Fruit fly (Drosophila melanogaster): ENCODE results near the gene CG11756.

Gene CG11756

dm6 chrX:11355708-11356174 lies 7.8 kb downstream of the CG11756 start, which contains the start of gene dsh (continued):
- no peak for TF ChIP-seq CG10654 (GFP tag; optimal IDR thresholded peaks at IDR 0.05)
- TF ChIP-seq HLH3B (GFP tag; IDR thresholded peaks at IDR 0.05): no peak
- TF ChIP-seq croc (GFP tag; conservative IDR thresholded peaks at IDR 0.05): no peak
- no peak for TF ChIP-seq BtbVII (GFP tag; optimal IDR thresholded peaks at IDR 0.05)
- no peak for TF ChIP-seq CG16815 (GFP tag; optimal IDR thresholded peaks at IDR 0.05)
- no peak for TF ChIP-seq sug (tag; optimal IDR thresholded peaks at IDR 0.05)
- no peak for TF ChIP-seq wor (GFP tag; IDR thresholded peaks at IDR 0.05)
- no peak for TF ChIP-seq mirr (GFP tag; optimal IDR thresholded peaks at IDR 0.05)
- TF ChIP-seq TFAM (GFP tag; optimal IDR thresholded peaks at IDR 0.05): no peak
- TF ChIP-seq abd-A (tag; optimal IDR thresholded peaks at IDR 0.05): no peak
- no peak for TF ChIP-seq ssp (GFP tag; IDR thresholded peaks at IDR 0.05)
- no peak for TF ChIP-seq CG15269 (tag; optimal IDR thresholded peaks at IDR 0.05)
- no peak for TF ChIP-seq CG33213 (GFP tag; optimal IDR thresholded peaks at IDR 0.05)
- no peak for TF ChIP-seq Hand (GFP tag; optimal IDR thresholded peaks at IDR 0.05)
- TF ChIP-seq Adf1 (GFP tag; IDR thresholded peaks at IDR 0.05): no peak
- TF ChIP-seq Dek (tag; optimal IDR thresholded peaks at IDR 0.05): no peak
- TF ChIP-seq Stat92E (GFP tag; optimal IDR thresholded peaks at IDR 0.05): peak in 1 of 3 experiments; percentile 1
- no peak for TF ChIP-seq trh (GFP tag; optimal IDR thresholded peaks at IDR 0.05)
- TF ChIP-seq CoRest (tag; optimal IDR thresholded peaks at IDR 0.05): no peak
- no peak for TF ChIP-seq CG8944 (GFP tag; optimal IDR thresholded peaks at IDR 0.05)
- no peak for TF ChIP-seq tio (GFP tag; optimal IDR thresholded peaks at IDR 0.05)
- TF ChIP-seq CG18599 (GFP tag; optimal IDR thresholded peaks at IDR 0.05): no peak
- TF ChIP-seq CG31388 (GFP tag; optimal IDR thresholded peaks at IDR 0.05): no peak
- no peak for TF ChIP-seq chm (GFP tag; IDR thresholded peaks at IDR 0.05)
- TF ChIP-seq CG1603 (tag; optimal IDR thresholded peaks at IDR 0.05): no peak
- no peak for TF ChIP-seq CG9437 (GFP tag; optimal IDR thresholded peaks at IDR 0.05)
- 0 out of 3 replicates have a peak, but pooled peaks have one; percentile 48 for TF ChIP-seq CG34422 (GFP tag; IDR thresholded peaks at IDR 0.05)
- TF ChIP-seq salm (tag; optimal IDR thresholded peaks at IDR 0.05): no peak
- no peak for TF ChIP-seq Sox102F (GFP tag; optimal IDR thresholded peaks at IDR 0.05)
- no peak for TF ChIP-seq sc (optimal IDR thresholded peaks at IDR 0.05)
- no peak for TF ChIP-seq sc (GFP tag; optimal IDR thresholded peaks at IDR 0.05)
- TF ChIP-seq CG6689 (GFP tag; IDR thresholded peaks at IDR 0.05): peak; percentile 23; the same call in 1 of the 2 replicates
- 0 out of 2 replicates have a peak, but pooled peaks have one; percentile 29 for TF ChIP-seq sna (GFP tag; IDR thresholded peaks at IDR 0.05; ENCODE audit: partially characterized antibody)
- peak; percentile 9 for TF ChIP-seq Ets97D (GFP tag; optimal IDR thresholded peaks at IDR 0.05)
- TF ChIP-seq disco-r (GFP tag; optimal IDR thresholded peaks at IDR 0.05): no peak
- TF ChIP-seq Gug (GFP tag; IDR thresholded peaks at IDR 0.05): no peak
- no peak for TF ChIP-seq HmgZ (tag; optimal IDR thresholded peaks at IDR 0.05)
- no peak for TF ChIP-seq CG14667 (GFP tag; IDR thresholded peaks at IDR 0.05)
- TF ChIP-seq Hr3 (GFP tag; optimal IDR thresholded peaks at IDR 0.05): no peak
- no peak for TF ChIP-seq HHEX (GFP tag; optimal IDR thresholded peaks at IDR 0.05)
- no peak for TF ChIP-seq CG8765 (GFP tag; IDR thresholded peaks at IDR 0.05)
- TF ChIP-seq CG32532 (GFP tag; IDR thresholded peaks at IDR 0.05): peak; percentile 37; the same call in 1 of the 2 replicates
- no peak for TF ChIP-seq rib (GFP tag; IDR thresholded peaks at IDR 0.05)
- TF ChIP-seq CG18011 (GFP tag; optimal IDR thresholded peaks at IDR 0.05): no peak
- no peak; the same call in 2 of the 3 replicates for TF ChIP-seq CG34224 (GFP tag; IDR thresholded peaks at IDR 0.05; ENCODE audit: partially characterized antibody)
- TF ChIP-seq tap (tag; optimal IDR thresholded peaks at IDR 0.05): no peak
- no peak for TF ChIP-seq kay (GFP tag; optimal IDR thresholded peaks at IDR 0.05)
- no peak for TF ChIP-seq Neu2 (GFP tag; optimal IDR thresholded peaks at IDR 0.05; ENCODE audit: borderline replicate concordance)
- no peak for TF ChIP-seq Hmx (GFP tag; optimal IDR thresholded peaks at IDR 0.05)
- no peak for TF ChIP-seq h (optimal IDR thresholded peaks at IDR 0.05)
- no peak for TF ChIP-seq pb (GFP tag; optimal IDR thresholded peaks at IDR 0.05)
- no peak for TF ChIP-seq Aef1 (GFP tag; IDR thresholded peaks at IDR 0.05)
